Worm (Caenorhabditis elegans) whole organism, young adult: ENCODE data around the gene Y37E11AM.3.

Source experiments
- B0261.1 ChIP-seq: sonication (generic microtip); optimal IDR thresholded peaks from 2 replicates; lab custom pipeline; 2016; ENCODE audit warnings: mild to moderate bottlenecking, missing genetic modification characterization, moderate library complexity, missing compliant biosample characterization
- F37B4.10 ChIP-seq: fragments of 200-800 bp; sonication (Bioruptor generic); IDR thresholded peaks from 2 replicates; pipeline ENCODE4 v1.3.6; 2022; ENCODE audit warnings: missing genetic modification characterization, missing compliant biosample characterization
- ama-1 ChIP-seq, 3 experiments: fragments of 150-350 bp in 1 of 3; sonication (generic microtip) in 2 of 3; optimal IDR thresholded peaks; 2 replicates each; lab custom pipeline; 2014 to 2018; ENCODE audit warnings: missing biosample characterization in 2 of 3, missing genetic modification characterization in 2 of 3, missing genetic modification reagents in 2 of 3
- dox-1 ChIP-seq: fragments of 200-800 bp; sonication (Bioruptor generic); IDR thresholded peaks from 2 replicates; pipeline ENCODE4 v1.3.6; 2022; ENCODE audit warnings: missing genetic modification reagents, missing genetic modification characterization, missing compliant biosample characterization
- dpl-1 ChIP-seq: fragments of 150-350 bp; optimal IDR thresholded peaks from 2 replicates; lab custom pipeline; 2014; ENCODE audit warnings: missing biosample characterization, missing genetic modification reagents, missing genetic modification characterization
- hmg-20 ChIP-seq: fragments of 200-800 bp; sonication (Bioruptor generic); IDR thresholded peaks from 2 replicates; pipeline ENCODE4 v1.3.6; 2022; ENCODE audit warnings: missing genetic modification reagents, missing genetic modification characterization, missing compliant biosample characterization
- lin-35 ChIP-seq, 3 experiments: fragments of 150-350 bp in 2 of 3; sonication (generic microtip) in 1 of 3; optimal IDR thresholded peaks; 2 replicates each; lab custom pipeline; 2014 to 2018; ENCODE audit warnings: missing biosample characterization in 3 of 3, missing genetic modification characterization in 3 of 3, missing genetic modification reagents in 3 of 3
- mxl-1 ChIP-seq: sonication (generic microtip); optimal IDR thresholded peaks from 2 replicates; lab custom pipeline; 2016; ENCODE audit warnings: missing genetic modification characterization, missing compliant biosample characterization
- nfya-1 ChIP-seq: sonication (generic microtip); optimal IDR thresholded peaks from 2 replicates; lab custom pipeline; 2017; ENCODE audit warnings: antibody characterized with exemption, missing compliant biosample characterization, missing genetic modification characterization, borderline replicate concordance; ENCODE audit not compliant: insufficient read depth

DNA sequence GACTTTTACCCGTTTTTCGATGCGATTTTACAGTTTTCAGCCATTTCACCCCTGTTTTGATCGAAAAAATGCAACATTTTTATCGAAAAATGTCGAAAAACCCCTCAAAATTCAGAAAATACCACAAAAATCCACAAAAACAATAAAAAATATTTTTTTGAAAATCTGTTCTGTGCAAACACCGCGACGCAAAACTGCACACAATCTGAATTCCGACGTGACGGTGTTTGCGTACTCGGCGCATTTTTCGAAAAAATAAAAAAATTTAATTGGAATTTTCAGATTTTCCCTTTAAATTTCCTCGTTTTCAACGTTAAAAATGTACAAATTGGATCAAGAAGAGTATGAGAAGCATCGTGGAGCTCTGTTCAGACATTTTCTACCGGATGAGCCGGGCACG, 6.9 kb upstream of the Y37E11AM.3 start, which contains the start of gene smgl-2:
- TF ChIP-seq mxl-1 (tag; lab: Kevin White, UChicago) (no peak), B0261.1 (tag; lab: Kevin White, UChicago) (no peak), nfya-1 (tag; lab: Kevin White, UChicago) (no peak), dpl-1 (GFP tag; lab: Kevin White, UChicago) (peak; percentile 30), ama-1 (optimal IDR thresholded peaks at IDR 0.05; lab: Kevin White, UChicago) (no peak), ama-1 (GFP tag; optimal IDR thresholded peaks at IDR 0.05; lab: Kevin White, UChicago) (no peak), dox-1 (GFP tag; lab: Robert Waterston, UW) (peak; percentile 37; the same call in 1 of the 2 replicates), lin-35 (GFP tag; optimal IDR thresholded peaks at IDR 0.05; lab: Kevin White, UChicago) (peak in 1 of 3 experiments; percentile 76), hmg-20 (GFP tag; lab: Robert Waterston, UW) (no peak), F37B4.10 (GFP tag; lab: Robert Waterston, UW) (no peak)
